Worm (Caenorhabditis elegans) whole organism, late embryonic: ENCODE data around the gene atz-1.

Experiments used
- C08G9.2 ChIP-seq: sonication (generic microtip); optimal IDR thresholded peaks from 2 replicates; lab custom pipeline; 2016; ENCODE audit warnings: mild to moderate bottlenecking, missing genetic modification characterization, moderate library complexity, missing compliant biosample characterization
- C38D4.7 ChIP-seq: fragments of 200-800 bp; sonication (Bioruptor generic); optimal IDR thresholded peaks from 2 replicates; lab custom pipeline; 2018; ENCODE audit warnings: mild to moderate bottlenecking, missing genetic modification characterization, moderate library complexity, missing compliant biosample characterization
- F13H6.1 ChIP-seq: sonication (generic microtip); optimal IDR thresholded peaks from 2 replicates; lab custom pipeline; 2016; ENCODE audit warnings: missing genetic modification characterization, missing compliant biosample characterization
- K09A11.1 ChIP-seq: sonication (generic microtip); optimal IDR thresholded peaks from 2 replicates; lab custom pipeline; 2017; ENCODE audit warnings: antibody characterized with exemption, mild to moderate bottlenecking, missing genetic modification characterization, missing compliant biosample characterization; ENCODE audit not compliant: insufficient read depth
- T23F11.4 ChIP-seq: fragments of 200-800 bp; sonication (Bioruptor generic); optimal IDR thresholded peaks from 2 replicates; lab custom pipeline; 2018; ENCODE audit warnings: mild to moderate bottlenecking, missing genetic modification characterization, missing compliant biosample characterization
- ceh-14 ChIP-seq: sonication (generic microtip); optimal IDR thresholded peaks from 2 replicates; lab custom pipeline; 2016; ENCODE audit warnings: missing genotype, missing genetic modification characterization, missing compliant biosample characterization
- ceh-18 ChIP-seq: sonication (generic microtip); optimal IDR thresholded peaks from 2 replicates; lab custom pipeline; 2016; ENCODE audit warnings: missing genetic modification characterization, missing compliant biosample characterization
- ceh-19 ChIP-seq: fragments of 200-800 bp; sonication (Bioruptor generic); optimal IDR thresholded peaks from 2 replicates; lab custom pipeline; 2018; ENCODE audit warnings: mild to moderate bottlenecking, missing genetic modification characterization, missing compliant biosample characterization
- ceh-2 ChIP-seq: sonication (generic microtip); optimal IDR thresholded peaks from 2 replicates; lab custom pipeline; 2016; ENCODE audit warnings: missing genotype, missing genetic modification characterization, missing compliant biosample characterization
- ceh-22 ChIP-seq: sonication (generic microtip); optimal IDR thresholded peaks from 2 replicates; lab custom pipeline; 2017; ENCODE audit warnings: missing biosample characterization, missing genetic modification characterization
- ceh-31 ChIP-seq: sonication (generic microtip); optimal IDR thresholded peaks from 2 replicates; lab custom pipeline; 2016; ENCODE audit warnings: missing genetic modification characterization, missing compliant biosample characterization
- ceh-6 ChIP-seq: fragments of 200-800 bp; sonication (Bioruptor generic); optimal IDR thresholded peaks from 2 replicates; lab custom pipeline; 2018; ENCODE audit warnings: mild to moderate bottlenecking, missing genetic modification characterization, missing compliant biosample characterization
- dmd-4 ChIP-seq: sonication (generic microtip); optimal IDR thresholded peaks from 2 replicates; lab custom pipeline; 2016; ENCODE audit warnings: borderline replicate concordance, missing genetic modification characterization, missing compliant biosample characterization
- dve-1 ChIP-seq: sonication (generic microtip); optimal IDR thresholded peaks from 2 replicates; lab custom pipeline; 2017; ENCODE audit warnings: antibody characterized with exemption, mild to moderate bottlenecking, missing genetic modification characterization, missing compliant biosample characterization
- ets-4 ChIP-seq: sonication (generic microtip); optimal IDR thresholded peaks from 2 replicates; lab custom pipeline; 2016; ENCODE audit warnings: missing genetic modification characterization, missing compliant biosample characterization
- fax-1 ChIP-seq: sonication (generic microtip); optimal IDR thresholded peaks from 2 replicates; lab custom pipeline; 2016; ENCODE audit warnings: missing genotype, missing genetic modification characterization, missing compliant biosample characterization
- fkh-6 ChIP-seq: sonication (generic microtip); optimal IDR thresholded peaks from 2 replicates; lab custom pipeline; 2016; ENCODE audit warnings: missing genetic modification characterization, missing compliant biosample characterization
- gmeb-2 ChIP-seq: sonication (generic microtip); optimal IDR thresholded peaks from 2 replicates; lab custom pipeline; 2016; ENCODE audit warnings: missing genetic modification characterization, inconsistent platforms, missing compliant biosample characterization
- hlh-6 ChIP-seq: sonication (generic microtip); optimal IDR thresholded peaks from 2 replicates; lab custom pipeline; 2016; ENCODE audit warnings: missing genotype, missing genetic modification characterization, missing compliant biosample characterization
- hlh-8 ChIP-seq: sonication (generic microtip); optimal IDR thresholded peaks from 2 replicates; lab custom pipeline; 2016; ENCODE audit warnings: missing genotype, missing genetic modification characterization, missing compliant biosample characterization
- lin-11 ChIP-seq: fragments of 200-800 bp; sonication (Bioruptor generic); optimal IDR thresholded peaks from 2 replicates; lab custom pipeline; 2018; ENCODE audit warnings: mild to moderate bottlenecking, missing genetic modification characterization, missing compliant biosample characterization
- mec-3 ChIP-seq: sonication (generic microtip); optimal IDR thresholded peaks from 2 replicates; lab custom pipeline; 2016; ENCODE audit warnings: borderline replicate concordance, missing genetic modification characterization, missing compliant biosample characterization
- nfya-1 ChIP-seq: sonication (generic microtip); optimal IDR thresholded peaks from 2 replicates; lab custom pipeline; 2017; ENCODE audit warnings: missing genetic modification characterization, mild to moderate bottlenecking, missing compliant biosample characterization, antibody characterized with exemption, moderate library complexity
- nhr-11 ChIP-seq: fragments of 150-350 bp; optimal IDR thresholded peaks from 2 replicates; lab custom pipeline; 2014; ENCODE audit warnings: missing biosample characterization, missing genetic modification characterization
- odd-2 ChIP-seq: sonication (generic microtip); optimal IDR thresholded peaks from 2 replicates; lab custom pipeline; 2017; ENCODE audit warnings: antibody characterized with exemption, mild to moderate bottlenecking, missing genetic modification characterization, missing compliant biosample characterization
- pat-9 ChIP-seq: fragments of 200-800 bp; sonication (Bioruptor generic); optimal IDR thresholded peaks from 2 replicates; lab custom pipeline; 2018; ENCODE audit warnings: mild to moderate bottlenecking, missing genetic modification characterization, moderate library complexity, missing compliant biosample characterization
- pax-1 ChIP-seq: fragments of 150-350 bp; optimal IDR thresholded peaks from 2 replicates; lab custom pipeline; 2014; ENCODE audit warnings: missing biosample characterization, missing genetic modification characterization
- pha-2 ChIP-seq: sonication (generic microtip); optimal IDR thresholded peaks from 2 replicates; lab custom pipeline; 2017; ENCODE audit warnings: mild to moderate bottlenecking, missing genetic modification characterization, missing compliant biosample characterization
- pha-4 ChIP-seq: fragments of 150-350 bp; optimal IDR thresholded peaks from 2 replicates; lab custom pipeline; 2018; ENCODE audit warnings: missing biosample characterization, missing genetic modification reagents, missing genetic modification characterization
- ref-2 ChIP-seq: sonication (generic microtip); optimal IDR thresholded peaks from 2 replicates; lab custom pipeline; 2016; ENCODE audit warnings: missing genetic modification characterization, missing compliant biosample characterization
- rnt-1 ChIP-seq: sonication (generic microtip); optimal IDR thresholded peaks from 2 replicates; lab custom pipeline; 2016; ENCODE audit warnings: missing genetic modification characterization, missing compliant biosample characterization
- sdc-2 ChIP-seq: sonication (generic microtip); optimal IDR thresholded peaks from 2 replicates; lab custom pipeline; 2016; ENCODE audit warnings: missing genotype, missing genetic modification characterization, missing compliant biosample characterization
- tbx-2 ChIP-seq: sonication (generic microtip); optimal IDR thresholded peaks from 2 replicates; lab custom pipeline; 2016; ENCODE audit warnings: missing genetic modification characterization, missing compliant biosample characterization
- tbx-7 ChIP-seq: sonication (generic microtip); optimal IDR thresholded peaks from 2 replicates; lab custom pipeline; 2016; ENCODE audit warnings: missing genotype, missing genetic modification characterization, missing compliant biosample characterization
- unc-3 ChIP-seq, 2 experiments: fragments of 200-800 bp in 1 of 2; sonication (Bioruptor generic) in 1 of 2; sonication (generic microtip) in 1 of 2; conservative IDR thresholded peaks in 1 of 2; optimal IDR thresholded peaks in 1 of 2; 2 replicates each; pipeline versions ENCODE4 v1.3.6 to Lab custom; 2016 to 2022; ENCODE audit warnings: missing compliant biosample characterization in 2 of 2, missing genetic modification characterization in 2 of 2, missing genetic modification reagents in 1 of 2
- unc-42 ChIP-seq: sonication (generic microtip); optimal IDR thresholded peaks from 2 replicates; lab custom pipeline; 2016; ENCODE audit warnings: missing genotype, missing genetic modification characterization, missing compliant biosample characterization
- unc-55 ChIP-seq: sonication (generic microtip); optimal IDR thresholded peaks from 2 replicates; lab custom pipeline; 2017; ENCODE audit warnings: missing biosample characterization, missing genetic modification reagents, missing genetic modification characterization
- zip-5 ChIP-seq: sonication (generic microtip); optimal IDR thresholded peaks from 2 replicates; lab custom pipeline; 2016; ENCODE audit warnings: missing genetic modification characterization, missing compliant biosample characterization
- ztf-16 ChIP-seq: sonication (generic microtip); optimal IDR thresholded peaks from 2 replicates; lab custom pipeline; 2017; ENCODE audit warnings: missing genetic modification characterization, missing compliant biosample characterization

Gene atz-1

DNA sequence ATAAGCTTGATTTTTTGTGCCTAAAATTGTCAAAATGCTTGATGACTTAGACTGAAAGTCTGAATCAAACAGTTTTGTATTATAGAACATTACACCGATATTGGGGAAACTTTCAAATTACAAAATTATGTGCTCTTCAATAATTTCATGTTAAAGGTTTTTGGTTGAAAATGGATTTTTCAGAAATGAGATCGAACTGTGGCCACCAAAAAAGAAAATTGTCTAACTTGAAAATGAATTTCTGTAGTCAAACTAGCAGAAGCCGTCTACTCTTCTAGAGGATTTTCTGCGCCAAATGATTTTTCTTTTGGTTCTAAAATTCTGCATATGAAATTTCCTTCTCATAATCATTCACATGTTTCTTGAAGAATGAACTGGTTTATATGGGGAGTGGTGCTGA, 35.0 kb downstream of the atz-1 start:
- TF ChIP-seq sdc-2 (tag; lab: Kevin White, UChicago): no peak
- no peak for TF ChIP-seq lin-11 (tag; lab: Kevin White, UChicago)
- TF ChIP-seq ref-2 (tag; lab: Kevin White, UChicago): no peak
- TF ChIP-seq C38D4.7 (GFP tag; lab: Kevin White, UChicago): no peak
- TF ChIP-seq fax-1 (tag; lab: Kevin White, UChicago): no peak
- TF ChIP-seq T23F11.4 (GFP tag; lab: Kevin White, UChicago): no peak
- no peak for TF ChIP-seq gmeb-2
- TF ChIP-seq mec-3 (tag; lab: Kevin White, UChicago): no peak
- no peak for TF ChIP-seq unc-55 (GFP tag; lab: Kevin White, UChicago)
- no peak for TF ChIP-seq K09A11.1
- TF ChIP-seq odd-2 (tag; lab: Kevin White, UChicago): no peak
- TF ChIP-seq zip-5 (tag; lab: Kevin White, UChicago): no peak

DNA sequence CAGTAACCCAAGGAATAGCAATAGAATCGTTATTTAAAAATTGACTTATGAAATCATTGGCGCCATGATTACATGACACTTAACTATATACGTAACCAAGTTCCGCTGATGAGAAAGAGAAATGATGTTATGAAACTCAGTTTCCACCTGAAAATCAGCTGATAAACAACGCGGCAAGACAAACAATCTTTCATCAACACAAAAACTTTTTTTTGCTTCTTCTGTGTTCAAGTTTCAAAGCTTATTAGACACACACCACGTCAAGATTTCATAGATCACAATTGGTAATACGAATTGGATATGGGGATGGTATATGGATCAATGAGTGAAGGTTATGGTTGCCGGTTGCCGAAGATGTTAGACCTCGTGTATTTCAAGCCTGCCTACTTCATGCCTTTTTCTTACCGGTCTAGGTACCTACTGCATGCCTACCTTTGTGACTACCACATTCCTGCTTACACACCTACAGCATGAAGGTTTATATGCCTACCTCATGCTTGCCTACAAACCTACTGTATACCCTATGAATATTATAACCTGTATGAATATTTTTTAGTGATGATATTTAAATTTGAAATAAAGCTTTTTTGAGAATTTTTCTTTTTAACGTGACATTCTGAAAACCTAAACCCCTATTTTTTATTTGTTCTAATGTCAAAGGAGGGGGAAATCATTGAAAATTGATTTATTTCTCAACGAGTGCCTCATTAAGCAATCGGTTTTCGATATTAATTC, 38.9 kb downstream of the atz-1 start, which contains the start of the genes F19B6.10 and wht-5:
Gene F19B6.10 (plus strand): TSS at position 301 of the 735 bp plus-strand sequence.
Gene wht-5 (plus strand): TSS at position 685 of the 735 bp plus-strand sequence.
- TF ChIP-seq zip-5 (tag; lab: Kevin White, UChicago) (no peak), pat-9 (tag; lab: Kevin White, UChicago) (no peak), odd-2 (tag; lab: Kevin White, UChicago) (no peak), mec-3 (tag; lab: Kevin White, UChicago) (no peak), fkh-6 (tag; lab: Kevin White, UChicago) (no peak), ceh-31 (tag; lab: Kevin White, UChicago) (no peak), C08G9.2 (tag; lab: Kevin White, UChicago) (no peak), dve-1 (tag; lab: Kevin White, UChicago) (no peak)

DNA sequence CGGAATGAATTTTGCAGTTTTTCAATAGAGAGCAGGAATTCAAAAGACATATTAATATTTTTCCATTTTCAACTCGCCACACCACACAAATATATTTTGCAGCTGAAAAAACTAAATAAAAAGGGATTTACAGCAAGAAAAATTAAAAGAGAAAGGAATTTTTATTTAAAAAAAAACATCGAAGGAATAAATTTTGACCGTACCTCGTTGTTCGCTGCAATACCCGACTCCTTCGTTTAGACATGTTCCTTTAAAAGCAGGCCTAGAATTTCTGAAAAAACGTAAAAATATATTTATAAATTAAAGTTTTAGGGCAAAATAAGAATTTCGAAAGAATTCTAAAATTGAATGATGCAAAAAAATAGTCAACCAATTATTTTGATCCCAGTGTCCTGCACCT, 40.1 kb downstream of the atz-1 start, which contains the start of gene F19B6.1:
Gene F19B6.1 (minus strand): TSS at position 278 of the 400 bp plus-strand sequence.
- TF ChIP-seq ceh-22 (tag; lab: Kevin White, UChicago): no peak
- TF ChIP-seq rnt-1 (tag; lab: Kevin White, UChicago): no peak
- no peak for TF ChIP-seq pax-1 (tag; lab: Kevin White, UChicago)
- TF ChIP-seq hlh-8 (tag; lab: Kevin White, UChicago): no peak
- no peak for TF ChIP-seq hlh-6
- no peak for TF ChIP-seq nhr-11 (tag; lab: Kevin White, UChicago)
- TF ChIP-seq unc-3 (GFP tag; conservative IDR thresholded peaks at IDR 0.05; lab: Robert Waterston, UW): no peak
- no peak for TF ChIP-seq unc-3 (tag; optimal IDR thresholded peaks at IDR 0.05; lab: Kevin White, UChicago)
- no peak for TF ChIP-seq C38D4.7 (GFP tag; lab: Kevin White, UChicago)
- TF ChIP-seq, all 69 proteins: peak for 0

DNA sequence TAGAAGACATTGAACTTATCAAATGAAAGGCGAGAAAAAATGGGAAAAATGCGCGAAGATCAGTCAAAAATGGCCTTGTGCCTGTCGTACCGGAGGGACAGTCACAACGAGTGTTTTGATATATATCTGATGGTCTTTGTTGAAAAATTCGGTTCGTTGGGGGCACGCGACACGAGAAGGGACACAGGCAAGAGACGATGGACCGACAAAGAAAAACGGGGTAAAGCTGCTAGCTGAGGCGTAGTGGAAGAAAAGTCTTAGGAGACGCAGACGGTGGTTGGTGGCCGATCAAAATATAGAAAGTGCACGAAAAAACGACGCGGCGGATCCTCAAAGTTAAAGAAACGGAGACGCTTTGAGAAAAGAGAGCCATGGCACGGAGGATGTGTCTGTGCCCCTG, 40.7 kb downstream of the atz-1 start:
- TF ChIP-seq unc-55 (GFP tag; lab: Kevin White, UChicago) (no peak), ceh-2 (tag; lab: Kevin White, UChicago) (no peak), rnt-1 (tag; lab: Kevin White, UChicago) (peak; percentile 30), dmd-4 (tag; lab: Kevin White, UChicago) (no peak), nfya-1 (tag; lab: Kevin White, UChicago) (peak; percentile 30), ceh-18 (tag; lab: Kevin White, UChicago) (peak; percentile 36), ets-4 (tag; lab: Kevin White, UChicago) (no peak), ceh-31 (tag; lab: Kevin White, UChicago) (no peak), pha-4 (tag; lab: Kevin White, UChicago) (no peak), lin-11 (tag; lab: Kevin White, UChicago) (no peak), ceh-6 (GFP tag; lab: Kevin White, UChicago) (no peak), gmeb-2 (no peak), tbx-7 (no peak), tbx-2 (tag; lab: Kevin White, UChicago) (peak; percentile 21), pha-2 (no peak), nhr-11 (tag; lab: Kevin White, UChicago) (no peak), C38D4.7 (GFP tag; lab: Kevin White, UChicago) (no peak), mec-3 (tag; lab: Kevin White, UChicago) (no peak), ztf-16 (tag; lab: Kevin White, UChicago) (no peak), hlh-6 (no peak), odd-2 (tag; lab: Kevin White, UChicago) (no peak), ceh-19 (GFP tag; lab: Kevin White, UChicago) (no peak), F13H6.1 (no peak), ceh-14 (tag; lab: Kevin White, UChicago) (no peak), unc-42 (no peak)
- TF ChIP-seq, all 69 proteins: peak for 4
